Fruit fly (Drosophila melanogaster) whole organism, adult: ENCODE data around the gene Rab7.

Experiments
- CG12768 ChIP-seq: fragments of 200-800 bp; sonication (Bioruptor generic); optimal IDR thresholded peaks from 2 replicates; lab custom pipeline; 2017; ENCODE audit warnings: missing biosample characterization, missing genetic modification characterization, mild to moderate bottlenecking, moderate library complexity, missing genetic modification reagents
- CG14711 ChIP-seq: fragments of 200-800 bp; sonication (Bioruptor generic); optimal IDR thresholded peaks from 2 replicates; lab custom pipeline; 2018; ENCODE audit warnings: missing biosample characterization, mild to moderate bottlenecking, missing genetic modification characterization, moderate library complexity
- CG33017 ChIP-seq: fragments of 200-800 bp; sonication (Bioruptor generic); optimal IDR thresholded peaks from 2 replicates; lab custom pipeline; 2018; ENCODE audit warnings: missing biosample characterization, mild to moderate bottlenecking, missing genetic modification characterization, moderate library complexity
- CG5204 ChIP-seq: fragments of 200-800 bp; sonication (Bioruptor generic); optimal IDR thresholded peaks from 2 replicates; lab custom pipeline; 2016; ENCODE audit warnings: missing biosample characterization, missing genetic modification characterization
- CG7101 ChIP-seq: fragments of 200-800 bp; sonication (Bioruptor generic); optimal IDR thresholded peaks from 2 replicates; lab custom pipeline; 2018; ENCODE audit warnings: missing biosample characterization, mild to moderate bottlenecking, missing genetic modification characterization, moderate library complexity
- Crg-1 ChIP-seq: fragments of 200-800 bp; sonication (Bioruptor generic); optimal IDR thresholded peaks from 2 replicates; lab custom pipeline; 2016; ENCODE audit warnings: missing biosample characterization, missing genetic modification characterization
- kay ChIP-seq: fragments of 200-800 bp; sonication (Bioruptor generic); peaks from one replicate; lab custom pipeline; 2016; ENCODE audit warnings: missing biosample characterization, missing genetic modification characterization, borderline replicate concordance
- ovo ChIP-seq: fragments of 200-800 bp; sonication (Bioruptor generic); optimal IDR thresholded peaks from 2 replicates; lab custom pipeline; 2016; ENCODE audit warnings: missing biosample characterization, missing genetic modification characterization
- pad ChIP-seq: fragments of 200-800 bp; sonication (Bioruptor generic); optimal IDR thresholded peaks from 3 replicates; lab custom pipeline; 2017; ENCODE audit warnings: missing biosample characterization, missing genetic modification characterization, mild to moderate bottlenecking, moderate library complexity, missing genetic modification reagents
- tj ChIP-seq: fragments of 200-800 bp; sonication (Bioruptor generic); optimal IDR thresholded peaks from 3 replicates; lab custom pipeline; 2017; ENCODE audit warnings: missing biosample characterization, mild to moderate bottlenecking, missing genetic modification characterization, moderate library complexity

dm6 chr3R:24038736-24039556 is 46.1 kb downstream of the Rab7 start, which contains the start of gene Miro:
- TF ChIP-seq CG5204 (GFP tag; lab: Kevin White, UChicago): no peak
- TF ChIP-seq tj (GFP tag; lab: Kevin White, UChicago): no peak
- TF ChIP-seq ovo (GFP tag; lab: Kevin White, UChicago): peak; percentile 33
- no peak for TF ChIP-seq CG7101 (tag; lab: Kevin White, UChicago)
- no peak for TF ChIP-seq kay (GFP tag; lab: Kevin White, UChicago)
- TF ChIP-seq pad (GFP tag; lab: Kevin White, UChicago): no peak
- peak; percentile 70 for TF ChIP-seq Crg-1 (GFP tag; lab: Kevin White, UChicago)
- no peak for TF ChIP-seq CG12768 (GFP tag; lab: Kevin White, UChicago)
- TF ChIP-seq CG14711 (tag; lab: Kevin White, UChicago): no peak
- TF ChIP-seq CG33017 (tag; lab: Kevin White, UChicago): no peak
